Worm (Caenorhabditis elegans) whole organism, mixed stage, embryonic: ENCODE results near the gene F26D2.16.
"Not testable (repeated sequence)": the region's sequence is repeated elsewhere in the genome, so short reads cannot be mapped to it uniquely, and the experiment has no call there.

Experiments
- M03D4.4 ChIP-seq: sonication (generic microtip); optimal IDR thresholded peaks from 2 replicates; lab custom pipeline; 2017; ENCODE audit warnings: mild to moderate bottlenecking, missing genetic modification characterization, missing compliant biosample characterization
- bed-3 ChIP-seq: fragments of 200-800 bp; sonication (Bioruptor generic); optimal IDR thresholded peaks from 3 replicates; lab custom pipeline; 2018; ENCODE audit warnings: mild to moderate bottlenecking, missing genetic modification characterization, moderate library complexity, missing compliant biosample characterization
- blmp-1 ChIP-seq: fragments of 150-350 bp; optimal IDR thresholded peaks from 2 replicates; lab custom pipeline; 2014; ENCODE audit warnings: missing biosample characterization, missing genetic modification characterization
- ceh-39 ChIP-seq: fragments of 150-350 bp; optimal IDR thresholded peaks from 2 replicates; lab custom pipeline; 2014; ENCODE audit warnings: missing biosample characterization, missing genetic modification characterization
- ceh-43 ChIP-seq: fragments of 200-800 bp; sonication (Bioruptor generic); optimal IDR thresholded peaks from 2 replicates; lab custom pipeline; 2018; ENCODE audit warnings: mild to moderate bottlenecking, missing genetic modification characterization, moderate library complexity, missing compliant biosample characterization
- ceh-83 ChIP-seq: fragments of 200-800 bp; sonication (Bioruptor generic); optimal IDR thresholded peaks from 2 replicates; lab custom pipeline; 2018; ENCODE audit warnings: mild to moderate bottlenecking, missing genetic modification characterization, missing compliant biosample characterization
- ces-1 ChIP-seq: fragments of 150-350 bp; optimal IDR thresholded peaks from 2 replicates; lab custom pipeline; 2014; ENCODE audit warnings: missing biosample characterization, missing genetic modification reagents, missing genetic modification characterization
- cnd-1 ChIP-seq: fragments of 200-800 bp; sonication (Bioruptor generic); optimal IDR thresholded peaks from 2 replicates; lab custom pipeline; 2018; ENCODE audit warnings: mild to moderate bottlenecking, missing genetic modification characterization, missing compliant biosample characterization
- drap-1 ChIP-seq: fragments of 200-800 bp; sonication (Bioruptor generic); optimal IDR thresholded peaks from 3 replicates; lab custom pipeline; 2018; ENCODE audit warnings: mild to moderate bottlenecking, missing genetic modification characterization, missing compliant biosample characterization
- elt-1 ChIP-seq: sonication (generic microtip); optimal IDR thresholded peaks from 2 replicates; lab custom pipeline; 2017; ENCODE audit warnings: missing genetic modification characterization, mild to moderate bottlenecking, missing compliant biosample characterization, antibody characterized with exemption, moderate library complexity, borderline replicate concordance; ENCODE audit not compliant: insufficient read depth
- elt-3 ChIP-seq: fragments of 150-350 bp; optimal IDR thresholded peaks from 2 replicates; lab custom pipeline; 2014; ENCODE audit warnings: missing biosample characterization, missing genetic modification characterization
- flh-1 ChIP-seq: fragments of 200-800 bp; sonication (Bioruptor generic); optimal IDR thresholded peaks from 2 replicates; lab custom pipeline; 2018; ENCODE audit warnings: mild to moderate bottlenecking, missing genetic modification characterization, moderate library complexity, missing compliant biosample characterization
- ham-2 ChIP-seq: fragments of 200-800 bp; sonication (Bioruptor generic); optimal IDR thresholded peaks from 2 replicates; lab custom pipeline; 2018; ENCODE audit warnings: mild to moderate bottlenecking, missing genetic modification characterization, missing compliant biosample characterization
- hlh-1 ChIP-seq: fragments of 150-350 bp; optimal IDR thresholded peaks from 2 replicates; lab custom pipeline; 2014; ENCODE audit warnings: missing biosample characterization, missing genetic modification reagents, missing genetic modification characterization
- lin-13 ChIP-seq: fragments of 150-350 bp; optimal IDR thresholded peaks from 2 replicates; lab custom pipeline; 2014; ENCODE audit warnings: missing biosample characterization, missing genetic modification characterization
- lin-32 ChIP-seq: fragments of 200-800 bp; sonication (Bioruptor generic); optimal IDR thresholded peaks from 2 replicates; lab custom pipeline; 2018; ENCODE audit warnings: mild to moderate bottlenecking, missing genetic modification characterization, missing compliant biosample characterization
- lsy-2 ChIP-seq: fragments of 150-350 bp; optimal IDR thresholded peaks from 2 replicates; lab custom pipeline; 2014; ENCODE audit warnings: missing biosample characterization, missing genetic modification characterization
- mab-5 ChIP-seq: fragments of 150-350 bp; optimal IDR thresholded peaks from 2 replicates; lab custom pipeline; 2014; ENCODE audit warnings: missing biosample characterization, missing genetic modification characterization
- mep-1 ChIP-seq: fragments of 150-350 bp; optimal IDR thresholded peaks from 2 replicates; lab custom pipeline; 2017; ENCODE audit warnings: missing biosample characterization, missing genetic modification reagents, missing genetic modification characterization, inconsistent platforms
- nhr-12 ChIP-seq: fragments of 150-350 bp; optimal IDR thresholded peaks from 2 replicates; lab custom pipeline; 2014; ENCODE audit warnings: missing biosample characterization, missing genetic modification characterization
- nhr-2 ChIP-seq: fragments of 150-350 bp; optimal IDR thresholded peaks from 2 replicates; lab custom pipeline; 2014; ENCODE audit warnings: missing biosample characterization, missing genetic modification characterization
- nhr-237 ChIP-seq: fragments of 150-350 bp; optimal IDR thresholded peaks from 2 replicates; lab custom pipeline; 2014; ENCODE audit warnings: missing biosample characterization, missing genetic modification characterization
- nhr-28 ChIP-seq: fragments of 150-350 bp; optimal IDR thresholded peaks from 2 replicates; lab custom pipeline; 2014; ENCODE audit warnings: missing biosample characterization, missing genetic modification characterization
- nhr-76 ChIP-seq: sonication (generic microtip); optimal IDR thresholded peaks from 2 replicates; lab custom pipeline; 2017; ENCODE audit warnings: missing biosample characterization, missing genetic modification characterization
- pha-4 ChIP-seq: fragments of 150-350 bp; optimal IDR thresholded peaks from 2 replicates; lab custom pipeline; 2018; ENCODE audit warnings: missing biosample characterization, missing genetic modification reagents, missing genetic modification characterization
- sem-2 ChIP-seq: fragments of 200-800 bp; sonication (Bioruptor generic); optimal IDR thresholded peaks from 2 replicates; lab custom pipeline; 2018; ENCODE audit warnings: mild to moderate bottlenecking, missing genetic modification characterization, missing compliant biosample characterization
- snpc-4 ChIP-seq: fragments of 150-350 bp; optimal IDR thresholded peaks from 2 replicates; lab custom pipeline; 2014; ENCODE audit warnings: missing biosample characterization, missing genetic modification characterization
- sptf-1 ChIP-seq: sonication (generic microtip); optimal IDR thresholded peaks from 2 replicates; lab custom pipeline; 2017; ENCODE audit warnings: mild to moderate bottlenecking, missing genetic modification characterization, moderate library complexity, missing compliant biosample characterization
- tbx-8 ChIP-seq: fragments of 200-800 bp; sonication (Bioruptor generic); optimal IDR thresholded peaks from 2 replicates; lab custom pipeline; 2018; ENCODE audit warnings: mild to moderate bottlenecking, missing genetic modification characterization, moderate library complexity, missing compliant biosample characterization
- unc-120 ChIP-seq: sonication (generic microtip); optimal IDR thresholded peaks from 2 replicates; lab custom pipeline; 2017; ENCODE audit warnings: missing genetic modification characterization, missing compliant biosample characterization; ENCODE audit not compliant: poor library complexity, severe bottlenecking
- unc-39 ChIP-seq: fragments of 150-350 bp; optimal IDR thresholded peaks from 2 replicates; lab custom pipeline; 2014; ENCODE audit warnings: missing biosample characterization, missing genetic modification characterization
- zip-8 ChIP-seq: fragments of 150-350 bp; optimal IDR thresholded peaks from 2 replicates; lab custom pipeline; 2014; ENCODE audit warnings: missing biosample characterization, missing genetic modification characterization
- ztf-11 ChIP-seq: fragments of 150-350 bp; optimal IDR thresholded peaks from 2 replicates; lab custom pipeline; 2014; ENCODE audit warnings: missing biosample characterization, missing genetic modification characterization

The F26D2.16 gene

ce11 chrV:16383729-16384128 lies 35.9 kb downstream of the F26D2.16 start, which contains the start of gene F13A7.7:
Gene F13A7.7 (minus strand): TSS chrV:16383829.
- TF ChIP-seq ztf-11, ceh-39, elt-1 (tag; lab: Kevin White, UChicago): not testable (repeated sequence)

DNA sequence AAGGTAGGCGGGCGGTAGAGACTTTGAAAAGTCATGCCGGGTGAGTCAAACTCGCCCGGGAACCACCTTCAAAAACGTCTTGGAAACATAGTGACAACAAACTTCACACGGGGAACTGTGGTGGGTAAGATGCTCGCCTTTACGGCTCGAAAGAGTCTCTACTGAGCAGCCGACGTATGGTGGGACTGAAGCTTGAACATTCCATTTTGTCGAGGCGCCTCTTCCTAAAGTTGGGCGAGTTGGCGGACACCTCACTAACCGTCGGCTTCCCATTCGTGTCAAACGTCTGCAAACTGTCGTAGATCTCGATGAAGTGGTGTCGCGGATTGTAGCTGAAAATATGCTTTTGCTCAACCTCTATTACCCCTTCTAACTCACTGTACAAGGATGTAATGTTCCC lies 36.7 kb downstream of the F26D2.16 start:
- TF ChIP-seq ces-1: no peak
- no peak for TF ChIP-seq nhr-2 (tag; lab: Kevin White, UChicago)
- TF ChIP-seq ceh-83 (GFP tag; lab: Kevin White, UChicago): no peak
- TF ChIP-seq unc-39 (tag; lab: Kevin White, UChicago): no peak
- TF ChIP-seq nhr-28 (tag; lab: Kevin White, UChicago): no peak
- no peak for TF ChIP-seq sptf-1 (tag; lab: Kevin White, UChicago)
- no peak for TF ChIP-seq sem-2 (GFP tag; lab: Kevin White, UChicago)
- TF ChIP-seq M03D4.4 (tag; lab: Kevin White, UChicago): no peak
- no peak for TF ChIP-seq elt-3 (tag; lab: Kevin White, UChicago)
- TF ChIP-seq flh-1: no peak
- no peak for TF ChIP-seq lsy-2 (tag; lab: Kevin White, UChicago)
- no peak for TF ChIP-seq nhr-76 (tag; lab: Kevin White, UChicago)
- TF ChIP-seq nhr-237: no peak
- no peak for TF ChIP-seq mep-1 (tag; lab: Kevin White, UChicago)
- no peak for TF ChIP-seq pha-4 (tag; lab: Kevin White, UChicago)
- no peak for TF ChIP-seq ceh-43 (GFP tag; lab: Kevin White, UChicago)
- TF ChIP-seq mab-5 (tag; lab: Kevin White, UChicago): no peak
- TF ChIP-seq drap-1 (GFP tag; lab: Kevin White, UChicago): no peak
- no peak for TF ChIP-seq snpc-4 (tag; lab: Kevin White, UChicago)

- no peak for TF ChIP-seq nhr-2 (tag; lab: Kevin White, UChicago)
- TF ChIP-seq elt-3 (tag; lab: Kevin White, UChicago): no peak
- TF ChIP-seq unc-39 (tag; lab: Kevin White, UChicago): no peak
- no peak for TF ChIP-seq ces-1
- no peak for TF ChIP-seq lsy-2 (tag; lab: Kevin White, UChicago)
- TF ChIP-seq nhr-28 (tag; lab: Kevin White, UChicago): no peak
- no peak for TF ChIP-seq lin-32
Observed at ce11 chrV:16377849-16378248, 41.8 kb downstream of the F26D2.16 start, which contains the start of gene F13A7.1. Gene F13A7.1 (minus strand): TSS chrV:16377949.

ce11 chrV:16377188-16377587 lies 42.5 kb downstream of the F26D2.16 start:
- no peak for TF ChIP-seq hlh-1
- TF ChIP-seq mab-5 (tag; lab: Kevin White, UChicago): no peak
- no peak for TF ChIP-seq bed-3
- TF ChIP-seq sem-2 (GFP tag; lab: Kevin White, UChicago): no peak
- no peak for TF ChIP-seq lin-13 (tag; lab: Kevin White, UChicago)
- no peak for TF ChIP-seq unc-39 (tag; lab: Kevin White, UChicago)
- TF ChIP-seq tbx-8 (GFP tag; lab: Kevin White, UChicago): no peak
- TF ChIP-seq snpc-4 (tag; lab: Kevin White, UChicago): no peak
- no peak for TF ChIP-seq nhr-28 (tag; lab: Kevin White, UChicago)
- TF ChIP-seq ces-1: no peak
- TF ChIP-seq cnd-1 (tag; lab: Kevin White, UChicago): no peak
- no peak for TF ChIP-seq nhr-12
- no peak for TF ChIP-seq unc-120
- no peak for TF ChIP-seq pha-4 (tag; lab: Kevin White, UChicago)
- no peak for TF ChIP-seq elt-3 (tag; lab: Kevin White, UChicago)
- no peak for TF ChIP-seq mep-1 (tag; lab: Kevin White, UChicago)
- no peak for TF ChIP-seq zip-8

- TF ChIP-seq elt-1 (tag; lab: Kevin White, UChicago) (no peak), lin-13 (tag; lab: Kevin White, UChicago) (no peak), lsy-2 (tag; lab: Kevin White, UChicago) (no peak), ceh-39 (tag; lab: Kevin White, UChicago) (no peak), M03D4.4 (tag; lab: Kevin White, UChicago) (no peak), blmp-1 (tag; lab: Kevin White, UChicago) (no peak), nhr-237 (no peak), mep-1 (tag; lab: Kevin White, UChicago) (no peak), ham-2 (no peak), nhr-2 (tag; lab: Kevin White, UChicago) (no peak)
Observed at ce11 chrV:16376430-16376948, 43.2 kb downstream of the F26D2.16 start.
